Worm (Caenorhabditis elegans): ENCODE results near the gene rfs-1.

- TF ChIP-seq nhr-11 (tag; optimal IDR thresholded peaks at IDR 0.05) (no peak), ceh-82 (tag; optimal IDR thresholded peaks at IDR 0.05) (no peak), nhr-6 (tag; optimal IDR thresholded peaks at IDR 0.05) (no peak), R02D3.7 (tag; optimal IDR thresholded peaks at IDR 0.05) (no peak), nhr-237 (tag; optimal IDR thresholded peaks at IDR 0.05) (no peak)
Observed at ce11 chrIII:8211562-8211961, 14.7 kb upstream of the rfs-1 start.
